Fruit fly (Drosophila melanogaster) whole organism, prepupa: ENCODE data around the gene CG15891.

Source experiments
- CG10669 ChIP-seq: fragments of 200-800 bp; sonication (Bioruptor generic); optimal IDR thresholded peaks from 3 replicates; lab custom pipeline; 2018; ENCODE audit warnings: missing biosample characterization, mild to moderate bottlenecking, missing genetic modification characterization, moderate library complexity
- CG11902 ChIP-seq: fragments of 200-800 bp; sonication (Bioruptor generic); optimal IDR thresholded peaks from 3 replicates; lab custom pipeline; 2016; ENCODE audit warnings: missing biosample characterization, missing genetic modification characterization
- CG15336 ChIP-seq: fragments of 200-800 bp; sonication (Bioruptor generic); IDR thresholded peaks from 2 replicates; pipeline ENCODE4 v1.3.6; 2022; ENCODE audit warnings: missing biosample characterization, missing genetic modification characterization
- CG16779 ChIP-seq: fragments of 200-800 bp; sonication (Bioruptor generic); optimal IDR thresholded peaks from 3 replicates; lab custom pipeline; 2017; ENCODE audit warnings: missing biosample characterization, mild to moderate bottlenecking, missing genetic modification characterization
- CG3032 ChIP-seq: fragments of 200-800 bp; optimal IDR thresholded peaks from 2 replicates; lab custom pipeline; 2019; ENCODE audit warnings: missing biosample characterization, mild to moderate bottlenecking, missing genetic modification characterization, moderate library complexity
- CG31627 ChIP-seq: fragments of 200-800 bp; sonication (Bioruptor generic); optimal IDR thresholded peaks from 3 replicates; lab custom pipeline; 2016; ENCODE audit warnings: missing biosample characterization, missing genetic modification characterization
- CG32006 ChIP-seq: fragments of 200-800 bp; sonication (Bioruptor generic); optimal IDR thresholded peaks from 3 replicates; lab custom pipeline; 2017; ENCODE audit warnings: missing biosample characterization, mild to moderate bottlenecking, missing genetic modification characterization
- CG3919 ChIP-seq: fragments of 200-800 bp; sonication (Bioruptor generic); optimal IDR thresholded peaks from 3 replicates; lab custom pipeline; 2016; ENCODE audit warnings: missing biosample characterization, missing genetic modification characterization
- CG6163 ChIP-seq: fragments of 200-800 bp; sonication (Bioruptor generic); IDR thresholded peaks from 3 replicates; pipeline ENCODE4 v1.3.6; 2022; ENCODE audit warnings: missing biosample characterization, missing genetic modification characterization
- CG6276 ChIP-seq: fragments of 200-800 bp; sonication (Bioruptor generic); optimal IDR thresholded peaks from 2 replicates; lab custom pipeline; 2017; ENCODE audit warnings: missing biosample characterization, mild to moderate bottlenecking, missing genetic modification characterization
- CG6854 ChIP-seq: fragments of 200-800 bp; sonication (Bioruptor generic); optimal IDR thresholded peaks from 2 replicates; lab custom pipeline; 2017; ENCODE audit warnings: missing biosample characterization, mild to moderate bottlenecking, missing genetic modification characterization
- CG7368 ChIP-seq: fragments of 200-800 bp; sonication (Bioruptor generic); optimal IDR thresholded peaks from 3 replicates; lab custom pipeline; 2016; ENCODE audit warnings: missing biosample characterization, missing genetic modification characterization
- CG8119 ChIP-seq: fragments of 200-800 bp; sonication (Bioruptor generic); IDR thresholded peaks from 3 replicates; pipeline ENCODE4 v1.3.6; 2022; ENCODE audit warnings: missing biosample characterization, missing genetic modification characterization
- CG8319 ChIP-seq: fragments of 200-800 bp; sonication (Bioruptor generic); optimal IDR thresholded peaks from 3 replicates; lab custom pipeline; 2016; ENCODE audit warnings: missing biosample characterization, missing genetic modification characterization
- CG8632 ChIP-seq: fragments of 200-800 bp; sonication (Bioruptor generic); optimal IDR thresholded peaks from 3 replicates; lab custom pipeline; 2016; ENCODE audit warnings: missing biosample characterization, missing genetic modification characterization
- CG9139 ChIP-seq: fragments of 200-800 bp; sonication (Bioruptor generic); optimal IDR thresholded peaks from 3 replicates; lab custom pipeline; 2017; ENCODE audit warnings: missing biosample characterization, mild to moderate bottlenecking, missing genetic modification characterization
- Eip78C ChIP-seq: fragments of 200-800 bp; sonication (Bioruptor generic); peaks from one replicate; lab custom pipeline; 2016; ENCODE audit warnings: missing biosample characterization, missing genetic modification characterization
- Eip93F ChIP-seq: fragments of 200-800 bp; sonication (Bioruptor generic); optimal IDR thresholded peaks from 2 replicates; lab custom pipeline; 2016; ENCODE audit warnings: missing biosample characterization, mild to moderate bottlenecking, missing genetic modification characterization
- Ets21C ChIP-seq: fragments of 200-800 bp; sonication (Bioruptor generic); optimal IDR thresholded peaks from 3 replicates; lab custom pipeline; 2016; ENCODE audit warnings: missing biosample characterization, missing genetic modification characterization
- Ets96B ChIP-seq: fragments of 200-800 bp; optimal IDR thresholded peaks from 2 replicates; lab custom pipeline; 2019; ENCODE audit warnings: missing biosample characterization, mild to moderate bottlenecking, missing genetic modification characterization, moderate library complexity
- Gug ChIP-seq: fragments of 200-800 bp; sonication (Bioruptor generic); IDR thresholded peaks from 2 replicates; pipeline ENCODE4 v1.3.6; 2022; ENCODE audit warnings: missing biosample characterization, missing genetic modification characterization
- Hr39 ChIP-seq: fragments of 200-800 bp; sonication (Bioruptor generic); optimal IDR thresholded peaks from 2 replicates; lab custom pipeline; 2016; ENCODE audit warnings: missing biosample characterization, missing genetic modification characterization
- Hr4 ChIP-seq: fragments of 200-800 bp; sonication (Bioruptor generic); optimal IDR thresholded peaks from 3 replicates; lab custom pipeline; 2016; ENCODE audit warnings: missing biosample characterization, missing genetic modification characterization
- Lpt ChIP-seq: fragments of 200-800 bp; sonication (Bioruptor generic); optimal IDR thresholded peaks from 3 replicates; lab custom pipeline; 2016; ENCODE audit warnings: missing biosample characterization, missing genetic modification characterization
- Met ChIP-seq: fragments of 200-800 bp; sonication (Bioruptor generic); optimal IDR thresholded peaks from 3 replicates; lab custom pipeline; 2016; ENCODE audit warnings: missing biosample characterization, missing genetic modification characterization
- OdsH ChIP-seq: fragments of 200-800 bp; sonication (Bioruptor generic); optimal IDR thresholded peaks from 3 replicates; lab custom pipeline; 2016; ENCODE audit warnings: missing biosample characterization, missing genetic modification characterization
- Smox ChIP-seq: fragments of 200-800 bp; sonication (Bioruptor generic); optimal IDR thresholded peaks from 3 replicates; lab custom pipeline; 2016; ENCODE audit warnings: missing biosample characterization, missing genetic modification characterization
- Sox14 ChIP-seq: fragments of 200-800 bp; sonication (Bioruptor generic); optimal IDR thresholded peaks from 3 replicates; lab custom pipeline; 2016; ENCODE audit warnings: missing biosample characterization, missing genetic modification characterization
- Sox15 ChIP-seq: fragments of 200-800 bp; sonication (Bioruptor generic); optimal IDR thresholded peaks from 3 replicates; lab custom pipeline; 2016; ENCODE audit warnings: missing biosample characterization, missing genetic modification characterization
- achi ChIP-seq: fragments of 200-800 bp; sonication (Bioruptor generic); optimal IDR thresholded peaks from 3 replicates; lab custom pipeline; 2016; ENCODE audit warnings: missing biosample characterization, missing genetic modification characterization
- acj6 ChIP-seq: fragments of 200-800 bp; sonication (Bioruptor generic); optimal IDR thresholded peaks from 3 replicates; lab custom pipeline; 2016; ENCODE audit warnings: missing biosample characterization, missing genetic modification characterization
- cyc ChIP-seq: fragments of 200-800 bp; sonication (Bioruptor generic); optimal IDR thresholded peaks from 3 replicates; lab custom pipeline; 2016; ENCODE audit warnings: missing biosample characterization, missing genetic modification characterization
- dac ChIP-seq: fragments of 200-800 bp; sonication (Bioruptor generic); optimal IDR thresholded peaks from 2 replicates; lab custom pipeline; 2017; ENCODE audit warnings: missing biosample characterization, mild to moderate bottlenecking, missing genetic modification characterization
- dsx ChIP-seq: fragments of 200-800 bp; optimal IDR thresholded peaks from 3 replicates; lab custom pipeline; 2019; ENCODE audit warnings: missing biosample characterization, mild to moderate bottlenecking, missing genetic modification characterization, moderate library complexity; ENCODE audit not compliant: poor library complexity, severe bottlenecking
- esn ChIP-seq: fragments of 200-800 bp; sonication (Bioruptor generic); optimal IDR thresholded peaks from 2 replicates; lab custom pipeline; 2016; ENCODE audit warnings: missing biosample characterization, mild to moderate bottlenecking, missing genetic modification characterization, moderate library complexity
- fd59A ChIP-seq: fragments of 200-800 bp; sonication (Bioruptor generic); optimal IDR thresholded peaks from 2 replicates; lab custom pipeline; 2017; ENCODE audit warnings: missing biosample characterization, mild to moderate bottlenecking, missing genetic modification characterization, missing genetic modification reagents
- fd85E ChIP-seq: fragments of 200-800 bp; sonication (Bioruptor generic); optimal IDR thresholded peaks from 3 replicates; lab custom pipeline; 2016; ENCODE audit warnings: missing biosample characterization, missing genetic modification characterization
- lz ChIP-seq: fragments of 200-800 bp; sonication (Bioruptor generic); optimal IDR thresholded peaks from 3 replicates; lab custom pipeline; 2016; ENCODE audit warnings: missing biosample characterization, missing genetic modification characterization
- net ChIP-seq: fragments of 200-800 bp; sonication (Bioruptor generic); optimal IDR thresholded peaks from 3 replicates; lab custom pipeline; 2016; ENCODE audit warnings: missing biosample characterization, missing genetic modification characterization
- salr ChIP-seq, 2 experiments: fragments of 200-800 bp; sonication (Bioruptor generic); optimal IDR thresholded peaks; 3 replicates each; lab custom pipeline; 2016 to 2018; ENCODE audit warnings: missing biosample characterization in 2 of 2, missing genetic modification characterization in 2 of 2, mild to moderate bottlenecking in 1 of 2
- spab ChIP-seq: fragments of 200-800 bp; sonication (Bioruptor generic); optimal IDR thresholded peaks from 2 replicates; lab custom pipeline; 2017; ENCODE audit warnings: missing biosample characterization, mild to moderate bottlenecking, missing genetic modification characterization, missing genetic modification reagents
- ss ChIP-seq, 2 experiments: fragments of 200-800 bp; sonication (Bioruptor generic); optimal IDR thresholded peaks; 2 replicates in 1 of 2; 3 replicates in 1 of 2; lab custom pipeline; 2017 to 2018; ENCODE audit warnings: mild to moderate bottlenecking in 2 of 2, missing biosample characterization in 2 of 2, missing genetic modification characterization in 2 of 2, moderate library complexity in 1 of 2
- svp ChIP-seq: fragments of 200-800 bp; sonication (Bioruptor generic); peaks from one replicate; lab custom pipeline; 2016; ENCODE audit warnings: missing biosample characterization, missing genetic modification characterization
- topi ChIP-seq: fragments of 200-800 bp; sonication (Bioruptor generic); optimal IDR thresholded peaks from 3 replicates; lab custom pipeline; 2016; ENCODE audit warnings: missing biosample characterization, missing genetic modification characterization

Gene CG15891

dm6 chrX:6267187-6267711 lies 27.9 kb downstream of the CG15891 start, which contains the start of gene schlank (continued):
- TF ChIP-seq spab (GFP tag; lab: Kevin White, UChicago) (no peak), CG10669 (GFP tag; lab: Kevin White, UChicago) (no peak), Smox (no peak), CG8319 (GFP tag; lab: Kevin White, UChicago) (peak; percentile 44), dac (GFP tag; lab: Kevin White, UChicago) (peak; percentile 10), lz (GFP tag; lab: Kevin White, UChicago) (peak; percentile 59), CG7368 (GFP tag; lab: Kevin White, UChicago) (peak; percentile 20), salr (GFP tag; optimal IDR thresholded peaks at IDR 0.05; lab: Kevin White, UChicago) (peak in 1 of 2 experiments; percentile 10), Hr4 (GFP tag; lab: Kevin White, UChicago) (peak; percentile 65), Lpt (GFP tag; lab: Kevin White, UChicago) (no peak), Hr39 (GFP tag; lab: Kevin White, UChicago) (peak; percentile 70), cyc (GFP tag; lab: Kevin White, UChicago) (peak; percentile 61), CG3032 (peak; percentile 62), esn (GFP tag; lab: Kevin White, UChicago) (peak; percentile 61), Eip78C (GFP tag; lab: Kevin White, UChicago) (peak; percentile 85), net (peak; percentile 19), CG8632 (GFP tag; lab: Kevin White, UChicago) (no peak), CG6163 (GFP tag; lab: Robert Waterston, UW) (peak; percentile 68), CG31627 (GFP tag; lab: Kevin White, UChicago) (peak; percentile 74), svp (GFP tag; lab: Kevin White, UChicago) (peak; percentile 71), CG32006 (GFP tag; lab: Kevin White, UChicago) (no peak), Sox14 (GFP tag; lab: Kevin White, UChicago) (peak; percentile 42), topi (GFP tag; lab: Kevin White, UChicago) (peak; percentile 43), CG16779 (tag; lab: Kevin White, UChicago) (no peak), CG6854 (GFP tag; lab: Kevin White, UChicago) (no peak)
- TF ChIP-seq, all 60 proteins: peak for 36

dm6 chrX:6266092-6266491 lies 29.1 kb downstream of the CG15891 start:
- TF ChIP-seq spab (GFP tag; lab: Kevin White, UChicago) (no peak), cyc (GFP tag; lab: Kevin White, UChicago) (no peak), CG8319 (GFP tag; lab: Kevin White, UChicago) (no peak), CG9139 (no peak), CG8632 (GFP tag; lab: Kevin White, UChicago) (no peak)

dm6 chrX:6265456-6265877 lies 29.7 kb downstream of the CG15891 start:
- TF ChIP-seq CG8319 (GFP tag; lab: Kevin White, UChicago) (peak; percentile 93), Smox (peak; percentile 89), dsx (peak; percentile 74), salr (GFP tag; optimal IDR thresholded peaks at IDR 0.05; lab: Kevin White, UChicago) (peak; percentile 67 to 95), CG3032 (peak; percentile 80), CG15336 (GFP tag; lab: Robert Waterston, UW) (peak; percentile 96), ss (GFP tag; optimal IDR thresholded peaks at IDR 0.05; lab: Kevin White, UChicago) (peak; percentile 64 to 78), esn (GFP tag; lab: Kevin White, UChicago) (peak; percentile 93), CG3919 (peak; percentile 93), Sox15 (GFP tag; lab: Kevin White, UChicago) (peak; percentile 92), Hr39 (GFP tag; lab: Kevin White, UChicago) (peak; percentile 91), fd85E (GFP tag; lab: Kevin White, UChicago) (peak; percentile 71), Lpt (GFP tag; lab: Kevin White, UChicago) (peak; percentile 97), CG31627 (GFP tag; lab: Kevin White, UChicago) (peak; percentile 89), net (peak; percentile 96), Sox14 (GFP tag; lab: Kevin White, UChicago) (peak; percentile 92), acj6 (GFP tag; lab: Kevin White, UChicago) (peak; percentile 90), CG11902 (GFP tag; lab: Kevin White, UChicago) (peak; percentile 87), CG6854 (GFP tag; lab: Kevin White, UChicago) (peak; percentile 56), Ets21C (GFP tag; lab: Kevin White, UChicago) (peak; percentile 84), OdsH (GFP tag; lab: Kevin White, UChicago) (peak; percentile 95), achi (GFP tag; lab: Kevin White, UChicago) (peak; percentile 94), CG16779 (tag; lab: Kevin White, UChicago) (peak; percentile 89), Met (GFP tag; lab: Kevin White, UChicago) (peak; percentile 91), Gug (peak; percentile 92), Eip93F (GFP tag; lab: Kevin White, UChicago) (peak; percentile 25), CG8119 (GFP tag; lab: Robert Waterston, UW) (peak; percentile 97), Ets96B (tag; lab: Kevin White, UChicago) (peak; percentile 78), fd59A (GFP tag; lab: Kevin White, UChicago) (peak; percentile 82), CG6276 (GFP tag; lab: Kevin White, UChicago) (peak; percentile 94), dac (GFP tag; lab: Kevin White, UChicago) (peak; percentile 97), CG7368 (GFP tag; lab: Kevin White, UChicago) (peak; percentile 87), Hr4 (GFP tag; lab: Kevin White, UChicago) (peak; percentile 97)
